Worm (Caenorhabditis elegans) whole organism, mixed stage, embryonic: ENCODE results near the gene acbp-4.

Source experiments
- bed-3 ChIP-seq: fragments of 200-800 bp; sonication (Bioruptor generic); optimal IDR thresholded peaks from 3 replicates; lab custom pipeline; 2018; ENCODE audit warnings: mild to moderate bottlenecking, missing genetic modification characterization, moderate library complexity, missing compliant biosample characterization
- blmp-1 ChIP-seq: fragments of 150-350 bp; optimal IDR thresholded peaks from 2 replicates; lab custom pipeline; 2014; ENCODE audit warnings: missing biosample characterization, missing genetic modification characterization
- ceh-43 ChIP-seq: fragments of 200-800 bp; sonication (Bioruptor generic); optimal IDR thresholded peaks from 2 replicates; lab custom pipeline; 2018; ENCODE audit warnings: mild to moderate bottlenecking, missing genetic modification characterization, moderate library complexity, missing compliant biosample characterization
- ceh-83 ChIP-seq: fragments of 200-800 bp; sonication (Bioruptor generic); optimal IDR thresholded peaks from 2 replicates; lab custom pipeline; 2018; ENCODE audit warnings: mild to moderate bottlenecking, missing genetic modification characterization, missing compliant biosample characterization
- ces-1 ChIP-seq: fragments of 150-350 bp; optimal IDR thresholded peaks from 2 replicates; lab custom pipeline; 2014; ENCODE audit warnings: missing biosample characterization, missing genetic modification reagents, missing genetic modification characterization
- cnd-1 ChIP-seq: fragments of 200-800 bp; sonication (Bioruptor generic); optimal IDR thresholded peaks from 2 replicates; lab custom pipeline; 2018; ENCODE audit warnings: mild to moderate bottlenecking, missing genetic modification characterization, missing compliant biosample characterization
- drap-1 ChIP-seq: fragments of 200-800 bp; sonication (Bioruptor generic); optimal IDR thresholded peaks from 3 replicates; lab custom pipeline; 2018; ENCODE audit warnings: mild to moderate bottlenecking, missing genetic modification characterization, missing compliant biosample characterization
- elt-1 ChIP-seq: sonication (generic microtip); optimal IDR thresholded peaks from 2 replicates; lab custom pipeline; 2017; ENCODE audit warnings: missing genetic modification characterization, mild to moderate bottlenecking, missing compliant biosample characterization, antibody characterized with exemption, moderate library complexity, borderline replicate concordance; ENCODE audit not compliant: insufficient read depth
- elt-3 ChIP-seq: fragments of 150-350 bp; optimal IDR thresholded peaks from 2 replicates; lab custom pipeline; 2014; ENCODE audit warnings: missing biosample characterization, missing genetic modification characterization
- flh-1 ChIP-seq: fragments of 200-800 bp; sonication (Bioruptor generic); optimal IDR thresholded peaks from 2 replicates; lab custom pipeline; 2018; ENCODE audit warnings: mild to moderate bottlenecking, missing genetic modification characterization, moderate library complexity, missing compliant biosample characterization
- ham-2 ChIP-seq: fragments of 200-800 bp; sonication (Bioruptor generic); optimal IDR thresholded peaks from 2 replicates; lab custom pipeline; 2018; ENCODE audit warnings: mild to moderate bottlenecking, missing genetic modification characterization, missing compliant biosample characterization
- hlh-1 ChIP-seq: fragments of 150-350 bp; optimal IDR thresholded peaks from 2 replicates; lab custom pipeline; 2014; ENCODE audit warnings: missing biosample characterization, missing genetic modification reagents, missing genetic modification characterization
- lin-13 ChIP-seq: fragments of 150-350 bp; optimal IDR thresholded peaks from 2 replicates; lab custom pipeline; 2014; ENCODE audit warnings: missing biosample characterization, missing genetic modification characterization
- lin-32 ChIP-seq: fragments of 200-800 bp; sonication (Bioruptor generic); optimal IDR thresholded peaks from 2 replicates; lab custom pipeline; 2018; ENCODE audit warnings: mild to moderate bottlenecking, missing genetic modification characterization, missing compliant biosample characterization
- mab-5 ChIP-seq: fragments of 150-350 bp; optimal IDR thresholded peaks from 2 replicates; lab custom pipeline; 2014; ENCODE audit warnings: missing biosample characterization, missing genetic modification characterization
- mep-1 ChIP-seq: fragments of 150-350 bp; optimal IDR thresholded peaks from 2 replicates; lab custom pipeline; 2017; ENCODE audit warnings: missing biosample characterization, missing genetic modification reagents, missing genetic modification characterization, inconsistent platforms
- mls-2 ChIP-seq: sonication (generic microtip); optimal IDR thresholded peaks from 2 replicates; lab custom pipeline; 2016; ENCODE audit warnings: mild to moderate bottlenecking, missing genetic modification characterization, moderate library complexity, missing compliant biosample characterization
- nhr-12 ChIP-seq: fragments of 150-350 bp; optimal IDR thresholded peaks from 2 replicates; lab custom pipeline; 2014; ENCODE audit warnings: missing biosample characterization, missing genetic modification characterization
- nhr-2 ChIP-seq: fragments of 150-350 bp; optimal IDR thresholded peaks from 2 replicates; lab custom pipeline; 2014; ENCODE audit warnings: missing biosample characterization, missing genetic modification characterization
- nhr-237 ChIP-seq: fragments of 150-350 bp; optimal IDR thresholded peaks from 2 replicates; lab custom pipeline; 2014; ENCODE audit warnings: missing biosample characterization, missing genetic modification characterization
- nhr-28 ChIP-seq: fragments of 150-350 bp; optimal IDR thresholded peaks from 2 replicates; lab custom pipeline; 2014; ENCODE audit warnings: missing biosample characterization, missing genetic modification characterization
- nhr-76 ChIP-seq: sonication (generic microtip); optimal IDR thresholded peaks from 2 replicates; lab custom pipeline; 2017; ENCODE audit warnings: missing biosample characterization, missing genetic modification characterization
- sem-2 ChIP-seq: fragments of 200-800 bp; sonication (Bioruptor generic); optimal IDR thresholded peaks from 2 replicates; lab custom pipeline; 2018; ENCODE audit warnings: mild to moderate bottlenecking, missing genetic modification characterization, missing compliant biosample characterization
- snpc-4 ChIP-seq: fragments of 150-350 bp; optimal IDR thresholded peaks from 2 replicates; lab custom pipeline; 2014; ENCODE audit warnings: missing biosample characterization, missing genetic modification characterization
- sptf-1 ChIP-seq: sonication (generic microtip); optimal IDR thresholded peaks from 2 replicates; lab custom pipeline; 2017; ENCODE audit warnings: mild to moderate bottlenecking, missing genetic modification characterization, moderate library complexity, missing compliant biosample characterization
- tbx-8 ChIP-seq: fragments of 200-800 bp; sonication (Bioruptor generic); optimal IDR thresholded peaks from 2 replicates; lab custom pipeline; 2018; ENCODE audit warnings: mild to moderate bottlenecking, missing genetic modification characterization, moderate library complexity, missing compliant biosample characterization
- unc-39 ChIP-seq: fragments of 150-350 bp; optimal IDR thresholded peaks from 2 replicates; lab custom pipeline; 2014; ENCODE audit warnings: missing biosample characterization, missing genetic modification characterization
- unc-62 ChIP-seq: fragments of 150-350 bp; optimal IDR thresholded peaks from 2 replicates; lab custom pipeline; 2014; ENCODE audit warnings: missing biosample characterization, missing genetic modification reagents, missing genetic modification characterization
- zip-8 ChIP-seq: fragments of 150-350 bp; optimal IDR thresholded peaks from 2 replicates; lab custom pipeline; 2014; ENCODE audit warnings: missing biosample characterization, missing genetic modification characterization
- ztf-11 ChIP-seq: fragments of 150-350 bp; optimal IDR thresholded peaks from 2 replicates; lab custom pipeline; 2014; ENCODE audit warnings: missing biosample characterization, missing genetic modification characterization

Gene acbp-4

DNA sequence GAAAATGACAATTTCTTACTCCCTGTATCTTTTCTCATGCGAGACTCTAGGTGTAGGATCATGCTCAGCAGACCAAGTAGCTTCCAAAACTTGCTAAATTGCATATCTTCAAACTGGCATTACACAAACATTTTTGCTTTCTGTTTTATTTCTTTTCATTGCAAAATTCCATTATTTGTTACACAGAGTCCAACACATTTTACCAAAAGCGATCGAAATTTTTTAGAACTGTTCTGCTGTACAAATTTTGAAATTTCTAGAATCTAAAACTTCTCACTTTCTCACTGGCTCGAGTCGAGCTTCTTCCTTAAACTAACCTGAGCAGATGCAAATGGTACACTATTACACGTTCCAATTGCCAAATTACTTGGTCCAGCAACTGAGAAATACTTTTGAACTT lies 5.6 kb upstream of the acbp-4 start:
- TF ChIP-seq mab-5 (tag; lab: Kevin White, UChicago) (no peak), nhr-2 (tag; lab: Kevin White, UChicago) (no peak), nhr-28 (no peak), sptf-1 (tag; lab: Kevin White, UChicago) (no peak), nhr-237 (tag; lab: Kevin White, UChicago) (no peak), cnd-1 (tag; lab: Kevin White, UChicago) (no peak), elt-3 (tag; lab: Kevin White, UChicago) (no peak), ceh-43 (no peak), hlh-1 (no peak)

- TF ChIP-seq cnd-1 (tag; lab: Kevin White, UChicago) = no peak
- TF ChIP-seq snpc-4 = no peak
- no peak for TF ChIP-seq drap-1 (GFP tag; lab: Kevin White, UChicago)
- TF ChIP-seq mls-2 = no peak
- no peak for TF ChIP-seq ztf-11 (tag; lab: Kevin White, UChicago)
- TF ChIP-seq mab-5 (tag; lab: Kevin White, UChicago) = no peak
- no peak for TF ChIP-seq lin-13 (tag; lab: Kevin White, UChicago)
- TF ChIP-seq hlh-1 = no peak
- no peak for TF ChIP-seq unc-62 (GFP tag; lab: Kevin White, UChicago)
- TF ChIP-seq, all 35 proteins: peak for 0
These were observed 1.9 kb upstream of the acbp-4 start, which contains the start of the genes F56C9.6 and F56C9.3 for ce11 chrIII:7310662-7311340. Gene F56C9.6, minus strand, starts transcription at chrIII:7310773. Gene F56C9.3, plus strand, starts transcription at chrIII:7311290.

ce11 chrIII:7305649-7305977 lies 3.3 kb downstream of the acbp-4 start:
- no peak for TF ChIP-seq unc-39 (tag; lab: Kevin White, UChicago)
- no peak for TF ChIP-seq flh-1
- TF ChIP-seq cnd-1 (tag; lab: Kevin White, UChicago) = no peak
- TF ChIP-seq nhr-12 = no peak
- no peak for TF ChIP-seq elt-3 (tag; lab: Kevin White, UChicago)
- TF ChIP-seq mab-5 (tag; lab: Kevin White, UChicago) = no peak
- no peak for TF ChIP-seq sem-2
- TF ChIP-seq ces-1 = no peak
- TF ChIP-seq hlh-1 = no peak
- no peak for TF ChIP-seq mls-2
- TF ChIP-seq nhr-76 (tag; lab: Kevin White, UChicago) = no peak
- TF ChIP-seq zip-8 (tag; lab: Kevin White, UChicago) = no peak
- no peak for TF ChIP-seq ham-2
- no peak for TF ChIP-seq ceh-83 (GFP tag; lab: Kevin White, UChicago)
- no peak for TF ChIP-seq mep-1 (tag; lab: Kevin White, UChicago)
- TF ChIP-seq blmp-1 (tag; lab: Kevin White, UChicago) = no peak
- TF ChIP-seq ceh-43 = no peak

DNA sequence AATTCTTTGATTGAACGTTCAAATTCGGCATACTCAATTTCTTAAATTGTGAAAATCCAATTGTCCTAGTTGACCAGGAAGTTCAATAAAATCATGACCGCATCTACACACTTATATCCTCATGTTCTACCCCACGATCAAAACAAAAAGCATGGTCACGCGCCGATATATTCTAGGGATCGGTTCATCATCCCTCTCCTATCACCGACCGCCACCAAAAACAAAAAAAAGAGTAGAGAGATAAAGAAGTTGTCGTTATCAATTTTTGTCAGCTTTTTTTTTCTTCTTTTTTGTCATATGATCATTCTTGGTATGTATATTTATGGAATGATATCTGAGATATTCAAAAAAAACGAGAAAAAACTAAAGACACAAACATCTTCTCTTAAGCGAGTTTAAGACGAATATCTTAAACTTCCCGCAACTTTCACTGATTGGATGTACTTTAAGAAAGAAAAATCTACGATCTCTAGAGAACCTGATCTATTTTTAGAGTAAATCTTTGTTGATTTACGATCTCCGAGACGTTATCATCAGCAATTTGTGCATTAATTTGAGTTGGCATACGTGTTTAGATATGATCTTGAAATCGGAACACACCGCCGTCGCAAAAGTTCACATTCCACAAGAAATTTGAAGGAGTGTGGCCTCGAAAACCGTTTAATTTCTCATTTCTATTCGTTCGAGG lies 3.8 kb downstream of the acbp-4 start:
- TF ChIP-seq blmp-1 (tag; lab: Kevin White, UChicago) = no peak
- TF ChIP-seq elt-1 (tag; lab: Kevin White, UChicago) = peak; percentile 44
- TF ChIP-seq, all 35 proteins: peak for 1

- TF ChIP-seq unc-39 (tag; lab: Kevin White, UChicago) (no peak), elt-1 (tag; lab: Kevin White, UChicago) (no peak), snpc-4 (no peak)
- TF ChIP-seq, all 35 proteins: peak for 0
These were observed 7.2 kb downstream of the acbp-4 start for ce11 chrIII:7301668-7302067.

- TF ChIP-seq sptf-1 (tag; lab: Kevin White, UChicago) (no peak), hlh-1 (no peak), lin-32 (GFP tag; lab: Kevin White, UChicago) (no peak), drap-1 (GFP tag; lab: Kevin White, UChicago) (no peak), ceh-43 (no peak), bed-3 (no peak), tbx-8 (GFP tag; lab: Kevin White, UChicago) (no peak), snpc-4 (no peak)
These were observed 8.1 kb downstream of the acbp-4 start for ce11 chrIII:7300763-7301162.
